Fruit fly (Drosophila melanogaster) whole organism: ENCODE results near the gene Arr2.

Experiments used
- CG8478 ChIP-seq: fragments of >200 bp; optimal IDR thresholded peaks from 2 replicates; lab custom pipeline; 2018; ENCODE audit warnings: inconsistent platforms
- EcR ChIP-seq, 2 experiments: fragments of >200 bp; optimal IDR thresholded peaks; 2 replicates each; lab custom pipeline; 2017; ENCODE audit warnings: missing biosample characterization in 2 of 2, missing genetic modification characterization in 2 of 2, missing genetic modification reagents in 2 of 2
- pan ChIP-seq: fragments of >200 bp; optimal IDR thresholded peaks from 2 replicates; lab custom pipeline; 2017
- psq ChIP-seq: fragments of >200 bp; optimal IDR thresholded peaks from 2 replicates; lab custom pipeline; 2017
- usp ChIP-seq: fragments of >200 bp; optimal IDR thresholded peaks from 2 replicates; lab custom pipeline; 2017; ENCODE audit warnings: missing biosample characterization, missing genetic modification characterization, mixed read lengths

dm6 chr3L:8675545-8676084, 26.9 kb upstream of the Arr2 start, which contains the start of gene hry:
- no peak for TF ChIP-seq EcR (GFP tag; optimal IDR thresholded peaks at IDR 0.05; lab: Kevin White, UChicago)
- no peak for TF ChIP-seq psq
- no peak for TF ChIP-seq pan (lab: Kevin White, UChicago)
- no peak for TF ChIP-seq usp (GFP tag; lab: Kevin White, UChicago)
- no peak for TF ChIP-seq CG8478
